Worm (Caenorhabditis elegans): ENCODE results near the gene ZK1307.3.

DNA sequence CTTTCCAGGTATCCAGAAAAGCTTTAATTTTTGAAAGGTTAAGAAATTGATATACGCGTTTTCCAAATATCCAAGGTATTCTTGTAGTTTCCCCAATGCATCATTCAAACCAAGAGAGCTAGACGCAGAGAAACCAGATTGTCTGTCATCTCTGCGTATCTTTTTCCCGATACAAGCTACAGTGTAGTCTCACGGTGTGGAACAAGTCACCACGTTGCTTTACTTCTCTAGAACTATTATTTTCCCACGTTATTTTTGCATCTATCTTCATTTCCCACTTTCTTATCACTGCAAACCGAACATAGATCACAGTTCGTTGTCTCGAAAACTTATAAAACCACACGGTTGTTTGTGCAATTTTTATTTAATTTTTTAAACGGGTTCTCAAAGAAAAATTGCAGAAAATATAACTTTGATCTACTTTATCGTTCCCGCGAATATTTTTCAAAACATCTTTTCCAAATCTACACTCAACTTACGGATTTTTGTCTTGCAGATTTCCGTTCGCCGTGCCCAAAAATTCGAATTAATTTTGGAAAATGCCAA is 3.5 kb upstream of the ZK1307.3 start, which contains the start of gene gstk-1:
- no peak for TF ChIP-seq dao-5 (tag; optimal IDR thresholded peaks at IDR 0.05)
- TF ChIP-seq W03F9.2 (tag; optimal IDR thresholded peaks at IDR 0.05): no peak
